Worm (Caenorhabditis elegans) whole organism, L1 larva: ENCODE results near the gene fbxa-62.

Source experiments
- F16B12.6 ChIP-seq: fragments of 150-350 bp; optimal IDR thresholded peaks from 2 replicates; lab custom pipeline; 2014; ENCODE audit warnings: missing biosample characterization, missing genetic modification characterization
- isw-1 ChIP-seq: fragments of 200-800 bp; sonication (Bioruptor generic); IDR thresholded peaks from 2 replicates; pipeline ENCODE4 v1.3.6; 2022; ENCODE audit warnings: missing genetic modification characterization, missing compliant biosample characterization
- lsy-2 ChIP-seq, 2 experiments: fragments of 150-350 bp; optimal IDR thresholded peaks; 2 replicates each; lab custom pipeline; 2014; ENCODE audit warnings: missing biosample characterization in 2 of 2, missing genetic modification characterization in 2 of 2

ce11 chrIII:2272075-2272474, 44.6 kb downstream of the fbxa-62 start, which contains the start of gene fbxa-48:
- TF ChIP-seq F16B12.6 (no peak), lsy-2 (tag; optimal IDR thresholded peaks at IDR 0.05; lab: Kevin White, UChicago) (no peak), isw-1 (GFP tag; lab: Robert Waterston, UW) (no peak)
